Worm (Caenorhabditis elegans): ENCODE results near the gene T02B11.9.
A peak's percentile ranks its signal among the peaks of the same experiment; 100 is the strongest.

Gene T02B11.9

ce11 chrV:858841-859456 is 17.1 kb upstream of the T02B11.9 start (continued):
- TF ChIP-seq ceh-82 (tag; optimal IDR thresholded peaks at IDR 0.05) (no peak), ceh-20 (GFP tag; IDR thresholded peaks at IDR 0.05) (no peak), php-3 (GFP tag; IDR thresholded peaks at IDR 0.05) (no peak), lin-29 (GFP tag; IDR thresholded peaks at IDR 0.05) (no peak), unc-62 (GFP tag; optimal IDR thresholded peaks at IDR 0.05 in 1 of 2) (no peak), unc-62 (tag; optimal IDR thresholded peaks at IDR 0.05) (no peak), ceh-32 (tag; optimal IDR thresholded peaks at IDR 0.05; ENCODE audit: poor library complexity) (no peak), F37D6.2 (tag; optimal IDR thresholded peaks at IDR 0.05) (no peak), egl-43 (GFP tag; IDR thresholded peaks at IDR 0.05) (peak; percentile 75), madf-5 (GFP tag; IDR thresholded peaks at IDR 0.05) (no peak; a peak in 1 of 4 replicates), zag-1 (tag; optimal IDR thresholded peaks at IDR 0.05) (no peak), vab-7 (GFP tag; IDR thresholded peaks at IDR 0.05) (peak; percentile 48; the same call in 1 of the 2 replicates), nhr-6 (tag; optimal IDR thresholded peaks at IDR 0.05) (no peak), hlh-11 (tag; optimal IDR thresholded peaks at IDR 0.05) (no peak), zip-11 (GFP tag; IDR thresholded peaks at IDR 0.05) (no peak), dmd-8 (GFP tag; IDR thresholded peaks at IDR 0.05) (no peak), ZK337.2 (GFP tag; IDR thresholded peaks at IDR 0.05) (peak; percentile 48; the same call in 1 of the 2 replicates), zfp-3 (GFP tag; conservative IDR thresholded peaks at IDR 0.05) (no peak), mdl-1 (tag; optimal IDR thresholded peaks at IDR 0.05) (no peak)

DNA sequence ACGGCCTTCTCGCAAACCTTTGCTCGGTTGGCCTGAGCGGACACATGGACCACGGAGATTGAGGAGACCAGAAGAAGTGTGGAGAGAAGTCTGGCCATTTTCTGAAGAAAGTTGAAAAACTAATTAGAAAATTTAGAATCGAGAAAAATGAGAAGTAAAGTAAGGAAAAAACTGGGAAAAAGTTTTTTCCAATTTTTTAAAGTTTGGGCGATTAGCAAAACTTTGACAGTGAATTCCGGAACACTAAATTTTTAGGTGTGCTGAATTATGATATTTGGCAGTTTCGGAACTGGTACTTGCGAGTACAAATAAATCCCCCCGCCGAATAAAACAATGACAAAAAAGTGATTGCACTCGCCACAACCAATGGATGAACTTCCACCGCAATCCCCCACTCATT is 9.3 kb upstream of the T02B11.9 start, which contains the start of gene T02B11.3:
Gene T02B11.3 (minus strand): TSS at position 101 of the 400 bp plus-strand sequence.
- TF ChIP-seq F37D6.2 (tag; optimal IDR thresholded peaks at IDR 0.05), result no peak
- TF ChIP-seq set-16 (GFP tag; IDR thresholded peaks at IDR 0.05), result no peak

DNA sequence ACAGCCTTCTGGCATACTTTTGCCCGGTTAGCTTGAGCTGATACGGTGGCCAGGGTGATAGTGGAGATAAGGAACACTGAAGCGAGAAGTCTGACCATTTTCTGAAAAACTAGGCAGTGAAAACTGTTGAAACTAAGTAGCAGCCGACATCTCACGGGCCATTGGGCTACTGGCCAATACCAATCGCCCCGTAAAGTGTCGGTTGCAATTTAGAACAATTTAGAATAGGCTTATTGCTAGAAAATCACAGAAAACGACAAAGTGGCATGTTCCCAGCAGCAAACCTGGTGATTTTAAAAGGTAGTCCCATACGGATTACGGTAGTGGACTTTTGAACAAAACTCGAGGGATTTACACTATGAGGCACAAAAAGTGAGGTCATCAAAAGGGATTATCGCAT is 5.0 kb upstream of the T02B11.9 start, which contains the start of gene T02B11.4:
Gene T02B11.4 (minus strand): TSS at position 101 of the 400 bp plus-strand sequence.
- TF ChIP-seq T26A8.4 (GFP tag; IDR thresholded peaks at IDR 0.05) (no peak), zag-1 (tag; optimal IDR thresholded peaks at IDR 0.05) (no peak), dpl-1 (GFP tag; optimal IDR thresholded peaks at IDR 0.05) (no peak), ztf-11 (tag; optimal IDR thresholded peaks at IDR 0.05) (no peak), gei-8 (GFP tag; optimal IDR thresholded peaks at IDR 0.05) (no peak), zfp-3 (GFP tag; conservative IDR thresholded peaks at IDR 0.05) (no peak), unc-130 (GFP tag; optimal IDR thresholded peaks at IDR 0.05) (no peak), ceh-44 (GFP tag; IDR thresholded peaks at IDR 0.05) (no peak), set-16 (GFP tag; IDR thresholded peaks at IDR 0.05) (no peak), sdz-12 (GFP tag; optimal IDR thresholded peaks at IDR 0.05) (no peak), nhr-48 (tag; optimal IDR thresholded peaks at IDR 0.05) (no peak), hlh-30 (tag; optimal IDR thresholded peaks at IDR 0.05; ENCODE audit: insufficient read depth) (no peak), ceh-28 (tag; optimal IDR thresholded peaks at IDR 0.05) (no peak)

- TF ChIP-seq ceh-32 (tag; optimal IDR thresholded peaks at IDR 0.05; ENCODE audit: poor library complexity) (no peak), Y48G9A.11 (GFP tag; IDR thresholded peaks at IDR 0.05) (no peak), aha-1 (tag) (no peak), ZK546.5 (tag; optimal IDR thresholded peaks at IDR 0.05) (no peak), dmd-9 (GFP tag; IDR thresholded peaks at IDR 0.05) (no peak), daf-8 (GFP tag; IDR thresholded peaks at IDR 0.05) (no peak), lin-29 (GFP tag; IDR thresholded peaks at IDR 0.05) (no peak), Y105C5A.15 (GFP tag; IDR thresholded peaks at IDR 0.05) (no peak), daf-19 (GFP tag; conservative IDR thresholded peaks at IDR 0.05) (no peak), zip-11 (GFP tag; IDR thresholded peaks at IDR 0.05) (no peak)
Observed at ce11 chrV:878567-878966, 2.5 kb downstream of the T02B11.9 start, which contains the start of gene T02B11.8. TSS of gene T02B11.8 (minus strand) at chrV:878667.
